Fruit fly (Drosophila melanogaster) whole organism, embryonic: Measurements from ENCODE around the gene Sgf11.
A peak's percentile ranks its signal among the peaks of the same experiment; 100 is the strongest.

Experiments
- B-H1 ChIP-seq: fragments of 200-800 bp; sonication (Bioruptor generic); IDR thresholded peaks from 3 replicates; pipeline ENCODE4 v1.3.6; 2022; ENCODE audit warnings: missing biosample characterization, missing genetic modification characterization
- CG10147 ChIP-seq: fragments of 200-800 bp; sonication (Bioruptor generic); optimal IDR thresholded peaks from 2 replicates; lab custom pipeline; 2019; ENCODE audit warnings: missing biosample characterization, mild to moderate bottlenecking, missing genetic modification characterization, moderate library complexity
- CG1024 ChIP-seq: fragments of 200-800 bp; sonication (Bioruptor generic); IDR thresholded peaks from 2 replicates; pipeline ENCODE4 v1.3.6; 2022; ENCODE audit warnings: missing biosample characterization, missing genetic modification characterization
- CG11560 ChIP-seq: fragments of 200-800 bp; sonication (Bioruptor generic); IDR thresholded peaks from 3 replicates; pipeline ENCODE4 v1.3.6; 2022; ENCODE audit warnings: missing biosample characterization, missing genetic modification characterization
- CG13296 ChIP-seq: fragments of 200-800 bp; sonication (Bioruptor generic); optimal IDR thresholded peaks from 3 replicates; lab custom pipeline; 2018; ENCODE audit warnings: missing biosample characterization, mild to moderate bottlenecking, missing genetic modification characterization
- CG14014 ChIP-seq: fragments of 200-800 bp; sonication (Bioruptor generic); IDR thresholded peaks from 2 replicates; pipeline ENCODE4 v1.3.6; 2022; ENCODE audit warnings: missing biosample characterization, missing genetic modification characterization
- CG15514 ChIP-seq: fragments of 200-800 bp; sonication (Bioruptor generic); optimal IDR thresholded peaks from 3 replicates; lab custom pipeline; 2017; ENCODE audit warnings: missing biosample characterization, missing genetic modification characterization, mild to moderate bottlenecking, moderate library complexity, missing genetic modification reagents
- CG1603 ChIP-seq: fragments of 200-800 bp; sonication (Bioruptor generic); optimal IDR thresholded peaks from 2 replicates; lab custom pipeline; 2019; ENCODE audit warnings: missing biosample characterization, mild to moderate bottlenecking, missing genetic modification characterization, moderate library complexity
- CG3065 ChIP-seq: fragments of 200-800 bp; sonication (Bioruptor generic); optimal IDR thresholded peaks from 2 replicates; lab custom pipeline; 2016; ENCODE audit warnings: missing biosample characterization, missing genetic modification characterization
- CG3838 ChIP-seq: fragments of 200-800 bp; sonication (Bioruptor generic); optimal IDR thresholded peaks from 3 replicates; lab custom pipeline; 2016; ENCODE audit warnings: missing biosample characterization, missing genetic modification characterization
- CG43689 ChIP-seq: fragments of 200-800 bp; sonication (Bioruptor generic); IDR thresholded peaks from 2 replicates; pipeline ENCODE4 v1.3.6; 2022; ENCODE audit warnings: missing biosample characterization, missing genetic modification characterization
- CG4404 ChIP-seq: fragments of 200-800 bp; sonication (Bioruptor generic); IDR thresholded peaks from 2 replicates; pipeline ENCODE4 v1.3.6; 2022; ENCODE audit warnings: missing biosample characterization, missing genetic modification characterization
- CG6689 ChIP-seq: fragments of 200-800 bp; sonication (Bioruptor generic); IDR thresholded peaks from 2 replicates; pipeline ENCODE4 v1.3.6; 2022; ENCODE audit warnings: missing biosample characterization, missing genetic modification characterization
- CG6791 ChIP-seq: fragments of 200-800 bp; sonication (Bioruptor generic); IDR thresholded peaks from 3 replicates; pipeline ENCODE4 v1.3.6; 2022; ENCODE audit warnings: missing biosample characterization, missing genetic modification characterization; ENCODE audit not compliant: partially characterized antibody
- CHES-1-like ChIP-seq: fragments of 200-800 bp; sonication (Bioruptor generic); optimal IDR thresholded peaks from 2 replicates; lab custom pipeline; 2016; ENCODE audit warnings: missing biosample characterization, missing genetic modification characterization
- Camta ChIP-seq: fragments of 200-800 bp; sonication (Bioruptor generic); optimal IDR thresholded peaks from 2 replicates; lab custom pipeline; 2016; ENCODE audit warnings: missing biosample characterization, missing genetic modification characterization
- CrebB ChIP-seq: fragments of 200-800 bp; sonication (Bioruptor generic); optimal IDR thresholded peaks from 3 replicates; lab custom pipeline; 2018; ENCODE audit warnings: missing biosample characterization, mild to moderate bottlenecking, missing genetic modification characterization
- Dp ChIP-seq: fragments of 200-800 bp; sonication (Bioruptor generic); optimal IDR thresholded peaks from 2 replicates; lab custom pipeline; 2018; ENCODE audit warnings: missing biosample characterization, mild to moderate bottlenecking, missing genetic modification characterization, moderate library complexity
- ERR ChIP-seq: fragments of 200-800 bp; sonication (Bioruptor generic); optimal IDR thresholded peaks from 2 replicates; lab custom pipeline; 2016; ENCODE audit warnings: missing biosample characterization, missing genetic modification characterization
- Elba2 ChIP-seq: fragments of 200-800 bp; sonication (Bioruptor generic); optimal IDR thresholded peaks from 3 replicates; lab custom pipeline; 2016; ENCODE audit warnings: missing biosample characterization, missing genetic modification characterization
- HLH3B ChIP-seq: fragments of 200-800 bp; sonication (Bioruptor generic); IDR thresholded peaks from 2 replicates; pipeline ENCODE4 v1.3.6; 2022; ENCODE audit warnings: missing biosample characterization, missing genetic modification characterization
- HLH4C ChIP-seq: fragments of 200-800 bp; sonication (Bioruptor generic); IDR thresholded peaks from 3 replicates; pipeline ENCODE4 v1.3.6; 2022; ENCODE audit warnings: missing biosample characterization, missing genetic modification characterization; ENCODE audit not compliant: partially characterized antibody
- HLHmδ ChIP-seq: fragments of 200-800 bp; sonication (Bioruptor generic); optimal IDR thresholded peaks from 2 replicates; lab custom pipeline; 2018; ENCODE audit warnings: missing biosample characterization, mild to moderate bottlenecking, missing genetic modification characterization, moderate library complexity
- Hr78 ChIP-seq, 2 experiments: fragments of 200-800 bp in 1 of 2; fragments of >200 bp in 1 of 2; sonication (Bioruptor generic) in 1 of 2; optimal IDR thresholded peaks; 2 replicates each; lab custom pipeline; 2017 to 2019; ENCODE audit warnings: missing biosample characterization in 2 of 2, missing genetic modification characterization in 2 of 2, mild to moderate bottlenecking in 1 of 2, moderate library complexity in 1 of 2
- Mes4 ChIP-seq: fragments of 200-800 bp; sonication (Bioruptor generic); optimal IDR thresholded peaks from 2 replicates; lab custom pipeline; 2016; ENCODE audit warnings: missing biosample characterization, missing genetic modification characterization
- NC2β ChIP-seq: fragments of 200-800 bp; sonication (Bioruptor generic); optimal IDR thresholded peaks from 2 replicates; lab custom pipeline; 2016; ENCODE audit warnings: missing biosample characterization, missing genetic modification characterization
- NFAT ChIP-seq: fragments of 200-800 bp; sonication (Bioruptor generic); IDR thresholded peaks from 2 replicates; pipeline ENCODE4 v1.3.6; 2022; ENCODE audit warnings: missing biosample characterization, missing genetic modification characterization
- Pdp1 ChIP-seq, 2 experiments: fragments of 200-800 bp; sonication (Bioruptor generic); optimal IDR thresholded peaks; 3 replicates each; lab custom pipeline; 2016; ENCODE audit warnings: missing biosample characterization in 2 of 2, missing genetic modification characterization in 2 of 2, mild to moderate bottlenecking in 1 of 2, moderate library complexity in 1 of 2
- Poxn ChIP-seq: fragments of 200-800 bp; sonication (Bioruptor generic); IDR thresholded peaks from 2 replicates; pipeline ENCODE4 v1.3.6; 2022; ENCODE audit warnings: missing biosample characterization, missing genetic modification characterization
- Sox100B ChIP-seq: fragments of 200-800 bp; sonication (Bioruptor generic); optimal IDR thresholded peaks from 3 replicates; lab custom pipeline; 2018; ENCODE audit warnings: missing biosample characterization, mild to moderate bottlenecking, missing genetic modification characterization
- Trl ChIP-seq, 3 experiments: fragments of >200 bp in 2 of 3; fragments of 200-800 bp in 1 of 3; sonication (Bioruptor generic) in 1 of 3; optimal IDR thresholded peaks; 2 replicates in 1 of 3; 3 replicates in 2 of 3; lab custom pipeline; 2016 to 2017; ENCODE audit warnings: missing biosample characterization in 1 of 3, missing genetic modification characterization in 1 of 3
- Vsx1 ChIP-seq: fragments of 200-800 bp; sonication (Bioruptor generic); optimal IDR thresholded peaks from 2 replicates; lab custom pipeline; 2017; ENCODE audit warnings: missing biosample characterization, mild to moderate bottlenecking, missing genetic modification characterization, missing genetic modification reagents
- ap ChIP-seq: fragments of 200-800 bp; sonication (Bioruptor generic); IDR thresholded peaks from 2 replicates; pipeline ENCODE4 v1.3.6; 2022; ENCODE audit warnings: missing biosample characterization, missing genetic modification characterization
- cas ChIP-seq: fragments of 200-800 bp; sonication (Bioruptor generic); IDR thresholded peaks from 2 replicates; pipeline ENCODE4 v1.3.6; 2022; ENCODE audit warnings: missing biosample characterization, missing genetic modification characterization
- dan ChIP-seq: fragments of 200-800 bp; sonication (Bioruptor generic); IDR thresholded peaks from 2 replicates; pipeline ENCODE4 v1.3.6; 2022; ENCODE audit warnings: missing biosample characterization, missing genetic modification characterization
- fd96Cb ChIP-seq: fragments of 200-800 bp; sonication (Bioruptor generic); optimal IDR thresholded peaks from 2 replicates; lab custom pipeline; 2018; ENCODE audit warnings: missing biosample characterization, mild to moderate bottlenecking, missing genetic modification characterization, moderate library complexity
- fru ChIP-seq: fragments of >200 bp; optimal IDR thresholded peaks from 2 replicates; lab custom pipeline; 2017
- hth ChIP-seq: fragments of >200 bp; optimal IDR thresholded peaks from 2 replicates; lab custom pipeline; 2017; ENCODE audit warnings: inconsistent platforms
- knrl ChIP-seq: fragments of 200-800 bp; sonication (Bioruptor generic); IDR thresholded peaks from 3 replicates; pipeline ENCODE4 v1.3.6; 2022; ENCODE audit warnings: missing biosample characterization, missing genetic modification characterization; ENCODE audit not compliant: partially characterized antibody
- mld ChIP-seq: fragments of 200-800 bp; sonication (Bioruptor generic); IDR thresholded peaks from 3 replicates; pipeline ENCODE4 v1.3.6; 2022; ENCODE audit warnings: missing biosample characterization, missing genetic modification characterization; ENCODE audit not compliant: partially characterized antibody
- nom ChIP-seq: fragments of 200-800 bp; sonication (Bioruptor generic); optimal IDR thresholded peaks from 2 replicates; lab custom pipeline; 2017; ENCODE audit warnings: missing biosample characterization, missing genetic modification characterization, mild to moderate bottlenecking, moderate library complexity, missing genetic modification reagents
- peb ChIP-seq: fragments of 200-800 bp; sonication (Bioruptor generic); IDR thresholded peaks from 2 replicates; pipeline ENCODE4 v1.3.6; 2022; ENCODE audit warnings: missing biosample characterization, missing genetic modification characterization
- pho ChIP-seq: fragments of 200-800 bp; sonication (Bioruptor generic); optimal IDR thresholded peaks from 2 replicates; lab custom pipeline; 2016; ENCODE audit warnings: missing biosample characterization, missing genetic modification characterization
- sens-2 ChIP-seq: fragments of 200-800 bp; sonication (Bioruptor generic); IDR thresholded peaks from 2 replicates; pipeline ENCODE4 v1.3.6; 2022; ENCODE audit warnings: missing biosample characterization, missing genetic modification characterization
- sisA ChIP-seq: fragments of 200-800 bp; sonication (Bioruptor generic); IDR thresholded peaks from 2 replicates; pipeline ENCODE4 v1.3.6; 2022; ENCODE audit warnings: missing biosample characterization, missing genetic modification characterization
- sug ChIP-seq: fragments of 200-800 bp; optimal IDR thresholded peaks from 2 replicates; lab custom pipeline; 2019; ENCODE audit warnings: missing biosample characterization, mild to moderate bottlenecking, missing genetic modification characterization, moderate library complexity
- tup ChIP-seq: fragments of 200-800 bp; sonication (Bioruptor generic); optimal IDR thresholded peaks from 2 replicates; lab custom pipeline; 2016; ENCODE audit warnings: missing biosample characterization, mild to moderate bottlenecking, missing genetic modification characterization, moderate library complexity
- unpg ChIP-seq: fragments of 200-800 bp; sonication (Bioruptor generic); optimal IDR thresholded peaks from 3 replicates; lab custom pipeline; 2018; ENCODE audit warnings: missing biosample characterization, mild to moderate bottlenecking, missing genetic modification characterization, moderate library complexity

Sgf11 gene

DNA sequence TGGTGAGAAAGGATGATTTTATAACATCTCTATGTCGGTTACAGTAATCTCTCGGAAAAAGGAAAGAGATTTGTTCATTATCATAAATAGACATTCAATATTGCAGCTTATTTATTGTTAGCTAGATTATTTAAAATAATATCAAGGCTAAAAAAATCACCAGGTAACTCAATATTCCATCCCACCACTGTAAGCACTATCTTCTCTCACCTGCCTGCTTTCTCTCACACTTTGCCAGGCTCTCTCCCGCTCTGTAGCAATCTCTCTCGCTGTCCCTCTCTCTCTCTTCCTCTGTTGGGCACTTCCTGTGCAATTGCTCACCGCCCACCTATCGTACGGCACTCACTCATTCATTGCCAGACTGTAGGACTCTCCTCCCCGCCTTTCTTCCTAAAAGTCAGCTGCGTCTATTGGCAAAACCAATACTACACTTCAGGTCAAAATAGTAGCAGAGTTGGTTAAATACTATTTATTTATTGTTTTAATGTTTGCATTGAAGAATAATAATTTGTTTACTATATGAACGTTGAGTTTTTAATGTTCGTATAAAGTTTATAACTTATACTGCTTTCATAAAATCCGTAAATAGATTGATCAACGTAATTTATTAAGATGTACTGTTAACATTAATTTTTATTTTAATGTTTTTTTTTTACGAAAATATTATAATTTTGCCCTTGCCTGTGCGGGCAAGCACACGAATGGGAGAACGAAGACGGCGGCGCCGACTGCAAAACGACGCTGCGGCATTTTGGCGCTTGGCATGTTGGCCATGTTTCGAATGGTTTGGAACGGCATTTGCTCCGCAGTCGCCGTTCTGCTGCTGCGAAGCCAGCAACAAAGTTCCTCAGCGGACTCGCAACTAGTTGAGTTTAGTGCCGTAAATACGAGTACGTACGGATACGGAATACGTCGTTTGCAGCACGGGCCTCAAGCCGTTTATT, 40.8 kb downstream of the Sgf11 start (continued):
- peak in 1 of 2 experiments; percentile 86 for TF ChIP-seq Hr78 (GFP tag; optimal IDR thresholded peaks at IDR 0.05; lab: Kevin White, UChicago)
- TF ChIP-seq CG1603 (tag; lab: Kevin White, UChicago): peak; percentile 88
- peak; percentile 84 for TF ChIP-seq fd96Cb (tag; lab: Kevin White, UChicago)
- peak; percentile 96 for TF ChIP-seq cas (GFP tag; lab: Robert Waterston, UW)
- TF ChIP-seq HLH3B (GFP tag; lab: Robert Waterston, UW): peak; percentile 98
- TF ChIP-seq CG3838: peak; percentile 74
- peak; percentile 83 for TF ChIP-seq dan
- no peak for TF ChIP-seq Elba2 (GFP tag; lab: Kevin White, UChicago)
- TF ChIP-seq CHES-1-like (GFP tag; lab: Kevin White, UChicago): peak; percentile 95
- TF ChIP-seq Vsx1 (GFP tag; lab: Kevin White, UChicago): peak; percentile 42
- peak; percentile 97 for TF ChIP-seq B-H1 (GFP tag; lab: Robert Waterston, UW)
- TF ChIP-seq sisA (GFP tag; lab: Robert Waterston, UW): peak; percentile 98
- TF ChIP-seq CrebB (tag; lab: Kevin White, UChicago): peak; percentile 94
- TF ChIP-seq hth (lab: Kevin White, UChicago): no peak
- peak; percentile 82 for TF ChIP-seq Poxn (GFP tag; lab: Robert Waterston, UW)
- peak; percentile 91 for TF ChIP-seq CG43689
- TF ChIP-seq CG3065 (GFP tag; lab: Kevin White, UChicago): peak; percentile 47
- TF ChIP-seq Mes4 (GFP tag; lab: Kevin White, UChicago): peak; percentile 88
- peak; percentile 86 for TF ChIP-seq CG15514
- peak; percentile 98 for TF ChIP-seq Trl (optimal IDR thresholded peaks at IDR 0.05; lab: Kevin White, UChicago)
- peak; percentile 67 for TF ChIP-seq Trl (GFP tag; optimal IDR thresholded peaks at IDR 0.05; lab: Kevin White, UChicago)
- peak; percentile 94 for TF ChIP-seq sens-2 (GFP tag; lab: Robert Waterston, UW)
- TF ChIP-seq CG10147: peak; percentile 94
- TF ChIP-seq peb (GFP tag; lab: Robert Waterston, UW): peak; percentile 92
- peak; percentile 95 for TF ChIP-seq CG1024
- peak; percentile 93 for TF ChIP-seq CG4404 (GFP tag; lab: Robert Waterston, UW)
- no peak for TF ChIP-seq knrl (GFP tag; lab: Robert Waterston, UW)
- TF ChIP-seq fru: no peak
- TF ChIP-seq Pdp1 (GFP tag; optimal IDR thresholded peaks at IDR 0.05; lab: Kevin White, UChicago): peak; percentile 78 to 96
- TF ChIP-seq ERR (GFP tag; lab: Kevin White, UChicago): peak; percentile 88
- no peak for TF ChIP-seq mld (GFP tag; lab: Robert Waterston, UW)
- peak; percentile 94 for TF ChIP-seq Sox100B (GFP tag; lab: Kevin White, UChicago)
- peak; percentile 94 for TF ChIP-seq CG13296 (GFP tag; lab: Kevin White, UChicago)
- peak; percentile 92 for TF ChIP-seq CG11560 (tag; lab: Robert Waterston, UW)
- TF ChIP-seq sug (tag; lab: Kevin White, UChicago): peak; percentile 90
- TF ChIP-seq NFAT (GFP tag; lab: Robert Waterston, UW): peak; percentile 99
- peak; percentile 98 for TF ChIP-seq pho (GFP tag; lab: Kevin White, UChicago)
- TF ChIP-seq tup (GFP tag; lab: Kevin White, UChicago): peak; percentile 72
- TF ChIP-seq nom (GFP tag; lab: Kevin White, UChicago): peak; percentile 38
- peak; percentile 93 for TF ChIP-seq Camta (GFP tag; lab: Kevin White, UChicago)
- TF ChIP-seq Dp: peak; percentile 0
- TF ChIP-seq ap (GFP tag; lab: Robert Waterston, UW): peak; percentile 95
- TF ChIP-seq HLHmδ (GFP tag; lab: Kevin White, UChicago): peak; percentile 36
- TF ChIP-seq HLH4C: no peak
- peak; percentile 93 for TF ChIP-seq unpg
- TF ChIP-seq NC2β (GFP tag; lab: Kevin White, UChicago): peak; percentile 87
- peak; percentile 98 for TF ChIP-seq CG14014 (GFP tag; lab: Robert Waterston, UW)
- peak; percentile 93 for TF ChIP-seq CG6689 (GFP tag; lab: Robert Waterston, UW)
- TF ChIP-seq CG6791 (GFP tag; lab: Robert Waterston, UW): no peak
